Worm (Caenorhabditis elegans): ENCODE data around the gene atx-3.

The atx-3 gene

ce11 chrV:15569702-15570430 is 7.4 kb downstream of the atx-3 start, which contains the start of gene lsm-5 (continued):
- TF ChIP-seq swsn-7 (tag; optimal IDR thresholded peaks at IDR 0.05) = peak; percentile 32
- TF ChIP-seq tbx-2 (tag; optimal IDR thresholded peaks at IDR 0.05) = peak; percentile 63
- peak; percentile 64 for TF ChIP-seq nhr-19 (GFP tag; conservative IDR thresholded peaks at IDR 0.05)
- TF ChIP-seq hlh-17 (GFP tag; optimal IDR thresholded peaks at IDR 0.05; ENCODE audit: borderline replicate concordance) = no peak
- peak; percentile 19 for TF ChIP-seq skn-1 (tag; optimal IDR thresholded peaks at IDR 0.05)

- no peak for TF ChIP-seq nhr-237 (tag; optimal IDR thresholded peaks at IDR 0.05)
- TF ChIP-seq alr-1 (tag; optimal IDR thresholded peaks at IDR 0.05; ENCODE audit: borderline replicate concordance) = no peak
- no peak for TF ChIP-seq vab-15 (tag; optimal IDR thresholded peaks at IDR 0.05)
- peak; percentile 13 for TF ChIP-seq ama-1 (optimal IDR thresholded peaks at IDR 0.05)
- TF ChIP-seq efl-1 (optimal IDR thresholded peaks at IDR 0.05) = no peak
- peak in 1 of 2 experiments; percentile 88 for TF ChIP-seq efl-1 (GFP tag; optimal IDR thresholded peaks at IDR 0.05 in 1 of 2)
- no peak for TF ChIP-seq ceh-8 (GFP tag; optimal IDR thresholded peaks at IDR 0.05)
- no peak for TF ChIP-seq sptf-1 (tag; optimal IDR thresholded peaks at IDR 0.05)
- TF ChIP-seq lir-3 (tag; optimal IDR thresholded peaks at IDR 0.05; ENCODE audit: poor library complexity) = peak; percentile 3
- TF ChIP-seq blmp-1 (tag; optimal IDR thresholded peaks at IDR 0.05) = no peak
- TF ChIP-seq unc-98 (GFP tag; IDR thresholded peaks at IDR 0.05) = no peak
- no peak for TF ChIP-seq pqm-1 (tag; optimal IDR thresholded peaks at IDR 0.05)
- TF ChIP-seq dpl-1 (GFP tag; optimal IDR thresholded peaks at IDR 0.05) = no peak
- TF ChIP-seq ceh-82 (tag; optimal IDR thresholded peaks at IDR 0.05) = no peak
- TF ChIP-seq isw-1 (GFP tag; IDR thresholded peaks at IDR 0.05) = no peak
- no peak for TF ChIP-seq tbx-2 (tag; optimal IDR thresholded peaks at IDR 0.05)
- TF ChIP-seq nhr-71 (tag; optimal IDR thresholded peaks at IDR 0.05) = no peak
Observed at ce11 chrV:15568381-15568780, 8.9 kb downstream of the atx-3 start.

ce11 chrV:15567344-15567804 is 9.9 kb downstream of the atx-3 start, which contains the start of gene acs-2:
Gene acs-2 (plus strand): TSS chrV:15567394.
- TF ChIP-seq alr-1 (tag; optimal IDR thresholded peaks at IDR 0.05; ENCODE audit: borderline replicate concordance) = no peak
- TF ChIP-seq efl-1 (optimal IDR thresholded peaks at IDR 0.05) = no peak
- TF ChIP-seq efl-1 (GFP tag; optimal IDR thresholded peaks at IDR 0.05 in 1 of 2) = peak in 1 of 2 experiments; percentile 85
- no peak for TF ChIP-seq nhr-85 (tag)
- TF ChIP-seq hpl-2 (GFP tag; optimal IDR thresholded peaks at IDR 0.05) = no peak
- no peak for TF ChIP-seq ceh-63 (GFP tag; optimal IDR thresholded peaks at IDR 0.05)
- TF ChIP-seq lin-35 (GFP tag; optimal IDR thresholded peaks at IDR 0.05) = peak in 1 of 2 experiments; percentile 37

- TF ChIP-seq ztf-11 (tag; optimal IDR thresholded peaks at IDR 0.05) = peak in 1 of 2 experiments; percentile 48
- no peak for TF ChIP-seq ceh-63 (GFP tag; optimal IDR thresholded peaks at IDR 0.05)
- TF ChIP-seq nhr-237 (tag; optimal IDR thresholded peaks at IDR 0.05) = no peak
- TF ChIP-seq lin-35 (GFP tag; optimal IDR thresholded peaks at IDR 0.05) = peak; percentile 62 to 87
- no peak for TF ChIP-seq hpl-2 (GFP tag; optimal IDR thresholded peaks at IDR 0.05)
- TF ChIP-seq grh-1 (GFP tag; IDR thresholded peaks at IDR 0.05) = no peak
- peak; percentile 93 for TF ChIP-seq C16A3.4 (tag; optimal IDR thresholded peaks at IDR 0.05)
- peak; percentile 99 for TF ChIP-seq unc-130 (tag; optimal IDR thresholded peaks at IDR 0.05)
- no peak for TF ChIP-seq Y116A8C.19 (tag; optimal IDR thresholded peaks at IDR 0.05; ENCODE audit: borderline replicate concordance)
- peak; percentile 54 for TF ChIP-seq xbp-1 (tag; optimal IDR thresholded peaks at IDR 0.05)
- TF ChIP-seq mef-2 (tag; optimal IDR thresholded peaks at IDR 0.05) = peak; percentile 64
- no peak for TF ChIP-seq nhr-76 (tag; optimal IDR thresholded peaks at IDR 0.05)
- no peak for TF ChIP-seq unc-30 (tag; optimal IDR thresholded peaks at IDR 0.05)
- peak; percentile 100 for TF ChIP-seq nhr-19 (GFP tag; conservative IDR thresholded peaks at IDR 0.05)
- TF ChIP-seq nhr-12 (tag; optimal IDR thresholded peaks at IDR 0.05) = no peak
- TF ChIP-seq nhr-28 (tag; optimal IDR thresholded peaks at IDR 0.05) = no peak
- no peak for TF ChIP-seq alr-1 (tag; optimal IDR thresholded peaks at IDR 0.05; ENCODE audit: borderline replicate concordance)
- TF ChIP-seq nhr-85 (tag) = peak; percentile 89
- TF ChIP-seq nhr-47 (tag; optimal IDR thresholded peaks at IDR 0.05) = peak; percentile 76
- no peak for TF ChIP-seq zip-4 (GFP tag; optimal IDR thresholded peaks at IDR 0.05)
- peak; percentile 66 for TF ChIP-seq swsn-7 (tag; optimal IDR thresholded peaks at IDR 0.05)
- no peak for TF ChIP-seq fkh-4 (tag; optimal IDR thresholded peaks at IDR 0.05; ENCODE audit: borderline replicate concordance)
- TF ChIP-seq lin-13 (GFP tag; optimal IDR thresholded peaks at IDR 0.05) = peak; percentile 74
- TF ChIP-seq nhr-77 (tag; optimal IDR thresholded peaks at IDR 0.05) = peak; percentile 17
- peak; percentile 62 for TF ChIP-seq blmp-1 (tag; optimal IDR thresholded peaks at IDR 0.05)
- peak; percentile 53 for TF ChIP-seq skn-1 (tag; optimal IDR thresholded peaks at IDR 0.05)
- peak; percentile 39 for TF ChIP-seq fkh-8 (tag; optimal IDR thresholded peaks at IDR 0.05)
- peak; percentile 36 for TF ChIP-seq snpc-4 (tag; optimal IDR thresholded peaks at IDR 0.05)
Observed at ce11 chrV:15566511-15567178, 10.6 kb downstream of the atx-3 start.

All from whole organism, L1 larva.